Fruit fly (Drosophila melanogaster) whole organism, embryonic: ENCODE data around the gene Nf-YA.

Experiments
- Ada2b ChIP-seq: fragments of 200-800 bp; sonication (Bioruptor generic); IDR thresholded peaks from 2 replicates; pipeline ENCODE4 v1.3.6; 2022; ENCODE audit warnings: missing biosample characterization, missing genetic modification characterization
- C15 ChIP-seq: fragments of 200-800 bp; sonication (Bioruptor generic); IDR thresholded peaks from 3 replicates; pipeline ENCODE4 v1.3.6; 2022; ENCODE audit warnings: missing biosample characterization, missing genetic modification characterization
- CG10267 ChIP-seq: fragments of 200-800 bp; sonication (Bioruptor generic); optimal IDR thresholded peaks from 2 replicates; lab custom pipeline; 2018; ENCODE audit warnings: missing biosample characterization, mild to moderate bottlenecking, missing genetic modification characterization, moderate library complexity
- CG10462 ChIP-seq: fragments of 200-800 bp; sonication (Bioruptor generic); optimal IDR thresholded peaks from 2 replicates; lab custom pipeline; 2016; ENCODE audit warnings: missing biosample characterization, missing genetic modification characterization
- CG11093 ChIP-seq: fragments of 200-800 bp; sonication (Bioruptor generic); IDR thresholded peaks from 3 replicates; pipeline ENCODE4 v1.3.6; 2022; ENCODE audit warnings: missing biosample characterization, missing genetic modification characterization
- CG11247 ChIP-seq: fragments of 200-800 bp; sonication (Bioruptor generic); IDR thresholded peaks from 2 replicates; pipeline ENCODE4 v1.3.6; 2022; ENCODE audit warnings: missing biosample characterization, missing genetic modification characterization
- CG11696 ChIP-seq: fragments of 200-800 bp; sonication (Bioruptor generic); IDR thresholded peaks from 2 replicates; pipeline ENCODE4 v1.3.6; 2022; ENCODE audit warnings: missing biosample characterization, missing genetic modification characterization
- CG12104 ChIP-seq: fragments of 200-800 bp; sonication (Bioruptor generic); optimal IDR thresholded peaks from 3 replicates; lab custom pipeline; 2016; ENCODE audit warnings: missing biosample characterization, missing genetic modification characterization
- CG12219 ChIP-seq: fragments of 200-800 bp; sonication (Bioruptor generic); optimal IDR thresholded peaks from 3 replicates; lab custom pipeline; 2018; ENCODE audit warnings: missing biosample characterization, mild to moderate bottlenecking, missing genetic modification characterization
- CG12299 ChIP-seq: fragments of 200-800 bp; sonication (Bioruptor generic); optimal IDR thresholded peaks from 2 replicates; lab custom pipeline; 2018; ENCODE audit warnings: missing biosample characterization, mild to moderate bottlenecking, missing genetic modification characterization
- CG13287 ChIP-seq: fragments of 200-800 bp; sonication (Bioruptor generic); IDR thresholded peaks from 2 replicates; pipeline ENCODE4 v1.3.6; 2022; ENCODE audit warnings: missing biosample characterization, missing genetic modification characterization; ENCODE audit not compliant: partially characterized antibody
- CG17385 ChIP-seq: fragments of 200-800 bp; sonication (Bioruptor generic); optimal IDR thresholded peaks from 3 replicates; lab custom pipeline; 2018; ENCODE audit warnings: missing biosample characterization, mild to moderate bottlenecking, missing genetic modification characterization
- CG17802 ChIP-seq: fragments of 200-800 bp; sonication (Bioruptor generic); optimal IDR thresholded peaks from 2 replicates; lab custom pipeline; 2018; ENCODE audit warnings: missing biosample characterization, mild to moderate bottlenecking, missing genetic modification characterization, moderate library complexity
- CG1792 ChIP-seq: fragments of 200-800 bp; sonication (Bioruptor generic); optimal IDR thresholded peaks from 2 replicates; lab custom pipeline; 2016; ENCODE audit warnings: missing biosample characterization, missing genetic modification characterization
- CG18262 ChIP-seq: fragments of 200-800 bp; optimal IDR thresholded peaks from 3 replicates; lab custom pipeline; 2019; ENCODE audit warnings: missing biosample characterization, mild to moderate bottlenecking, missing genetic modification characterization, moderate library complexity
- CG1832 ChIP-seq: fragments of 200-800 bp; sonication (Bioruptor generic); optimal IDR thresholded peaks from 2 replicates; lab custom pipeline; 2017; ENCODE audit warnings: missing biosample characterization, mild to moderate bottlenecking, missing genetic modification characterization, inconsistent platforms
- CG18619 ChIP-seq: fragments of 200-800 bp; sonication (Bioruptor generic); optimal IDR thresholded peaks from 3 replicates; lab custom pipeline; 2017; ENCODE audit warnings: missing biosample characterization, mild to moderate bottlenecking, missing genetic modification characterization
- CG31365 ChIP-seq: fragments of 200-800 bp; sonication (Bioruptor generic); optimal IDR thresholded peaks from 2 replicates; lab custom pipeline; 2018; ENCODE audit warnings: missing biosample characterization, mild to moderate bottlenecking, missing genetic modification characterization
- CG31441 ChIP-seq: fragments of 200-800 bp; sonication (Bioruptor generic); IDR thresholded peaks from 2 replicates; pipeline ENCODE4 v1.3.6; 2022; ENCODE audit warnings: missing biosample characterization, missing genetic modification characterization
- CG33557 ChIP-seq: fragments of 200-800 bp; sonication (Bioruptor generic); optimal IDR thresholded peaks from 2 replicates; lab custom pipeline; 2019; ENCODE audit warnings: missing biosample characterization, mild to moderate bottlenecking, missing genetic modification characterization, moderate library complexity
- CG42726 ChIP-seq: fragments of 200-800 bp; sonication (Bioruptor generic); IDR thresholded peaks from 2 replicates; pipeline ENCODE4 v1.3.6; 2022; ENCODE audit warnings: missing biosample characterization, missing genetic modification characterization; ENCODE audit not compliant: partially characterized antibody
- CG6272 ChIP-seq: fragments of 200-800 bp; sonication (Bioruptor generic); IDR thresholded peaks from 2 replicates; pipeline ENCODE4 v1.3.6; 2022; ENCODE audit warnings: missing biosample characterization, missing genetic modification characterization
- CG7928 ChIP-seq: fragments of 200-800 bp; sonication (Bioruptor generic); optimal IDR thresholded peaks from 2 replicates; lab custom pipeline; 2017; ENCODE audit warnings: missing biosample characterization, mild to moderate bottlenecking, missing genetic modification characterization
- CG9876 ChIP-seq: fragments of 200-800 bp; sonication (Bioruptor generic); optimal IDR thresholded peaks from 2 replicates; lab custom pipeline; 2016; ENCODE audit warnings: missing biosample characterization, missing genetic modification characterization
- Doc2 ChIP-seq: fragments of 200-800 bp; sonication (Bioruptor generic); IDR thresholded peaks from 2 replicates; pipeline ENCODE4 v1.3.6; 2022; ENCODE audit warnings: missing biosample characterization, missing genetic modification characterization
- H2.0 ChIP-seq: fragments of 200-800 bp; sonication (Bioruptor generic); IDR thresholded peaks from 2 replicates; pipeline ENCODE4 v1.3.6; 2022; ENCODE audit warnings: missing biosample characterization, missing genetic modification characterization
- HLH3B ChIP-seq: fragments of 200-800 bp; sonication (Bioruptor generic); IDR thresholded peaks from 2 replicates; pipeline ENCODE4 v1.3.6; 2022; ENCODE audit warnings: missing biosample characterization, missing genetic modification characterization
- Hand ChIP-seq: fragments of 200-800 bp; sonication (Bioruptor generic); optimal IDR thresholded peaks from 2 replicates; lab custom pipeline; 2017; ENCODE audit warnings: mild to moderate bottlenecking, missing biosample characterization, missing genetic modification reagents, missing genetic modification characterization
- HmgD ChIP-seq: fragments of 200-800 bp; sonication (Bioruptor generic); optimal IDR thresholded peaks from 3 replicates; lab custom pipeline; 2016; ENCODE audit warnings: missing biosample characterization, missing genetic modification characterization
- Kr ChIP-seq: fragments of 200-800 bp; sonication (Bioruptor generic); optimal IDR thresholded peaks from 2 replicates; lab custom pipeline; 2017; ENCODE audit warnings: missing biosample characterization, mild to moderate bottlenecking, missing genetic modification characterization
- Lpt ChIP-seq: fragments of >200 bp; optimal IDR thresholded peaks from 2 replicates; lab custom pipeline; 2018; ENCODE audit warnings: missing biosample characterization, missing genetic modification characterization
- MESR4 ChIP-seq: fragments of 200-800 bp; sonication (Bioruptor generic); optimal IDR thresholded peaks from 2 replicates; lab custom pipeline; 2018; ENCODE audit warnings: missing biosample characterization, mild to moderate bottlenecking, missing genetic modification characterization, moderate library complexity
- Oli ChIP-seq: fragments of 200-800 bp; sonication (Bioruptor generic); optimal IDR thresholded peaks from 2 replicates; lab custom pipeline; 2018; ENCODE audit warnings: missing biosample characterization, mild to moderate bottlenecking, missing genetic modification characterization, moderate library complexity
- Trl ChIP-seq, 3 experiments: fragments of >200 bp in 2 of 3; fragments of 200-800 bp in 1 of 3; sonication (Bioruptor generic) in 1 of 3; optimal IDR thresholded peaks; 2 replicates in 1 of 3; 3 replicates in 2 of 3; lab custom pipeline; 2016 to 2017; ENCODE audit warnings: missing biosample characterization in 1 of 3, missing genetic modification characterization in 1 of 3
- chm ChIP-seq: fragments of 200-800 bp; sonication (Bioruptor generic); IDR thresholded peaks from 2 replicates; pipeline ENCODE4 v1.3.6; 2022; ENCODE audit warnings: missing biosample characterization, missing genetic modification characterization
- chn ChIP-seq: fragments of 200-800 bp; sonication (Bioruptor generic); optimal IDR thresholded peaks from 2 replicates; lab custom pipeline; 2016; ENCODE audit warnings: missing biosample characterization, missing genetic modification characterization
- ci ChIP-seq: fragments of 200-800 bp; sonication (Bioruptor generic); IDR thresholded peaks from 3 replicates; pipeline ENCODE4 v1.3.6; 2022; ENCODE audit warnings: missing biosample characterization, missing genetic modification characterization
- crp ChIP-seq, 2 experiments: fragments of 200-800 bp; sonication (Bioruptor generic); optimal IDR thresholded peaks; 2 replicates in 1 of 2; 3 replicates in 1 of 2; lab custom pipeline; 2017; ENCODE audit warnings: missing biosample characterization in 2 of 2, missing genetic modification characterization in 2 of 2, mild to moderate bottlenecking in 1 of 2, moderate library complexity in 1 of 2
- ems ChIP-seq: fragments of 200-800 bp; sonication (Bioruptor generic); optimal IDR thresholded peaks from 3 replicates; lab custom pipeline; 2016; ENCODE audit warnings: missing biosample characterization, missing genetic modification characterization
- grau ChIP-seq: fragments of 200-800 bp; optimal IDR thresholded peaks from 3 replicates; lab custom pipeline; 2019; ENCODE audit warnings: missing biosample characterization, mild to moderate bottlenecking, missing genetic modification characterization, moderate library complexity
- hkb ChIP-seq, 2 experiments: fragments of 200-800 bp in 1 of 2; fragments of >200 bp in 1 of 2; sonication (Bioruptor generic) in 1 of 2; IDR thresholded peaks in 1 of 2; optimal IDR thresholded peaks in 1 of 2; 2 replicates each; pipeline versions ENCODE4 v1.3.6 to Lab custom; 2017 to 2022; ENCODE audit warnings: missing biosample characterization in 1 of 2, missing genetic modification characterization in 1 of 2
- ind ChIP-seq: fragments of 200-800 bp; sonication (Bioruptor generic); optimal IDR thresholded peaks from 3 replicates; lab custom pipeline; 2016; ENCODE audit warnings: missing biosample characterization, missing genetic modification characterization
- inv ChIP-seq: fragments of 200-800 bp; sonication (Bioruptor generic); IDR thresholded peaks from 2 replicates; pipeline ENCODE4 v1.3.6; 2022; ENCODE audit warnings: missing biosample characterization, missing genetic modification characterization; ENCODE audit not compliant: partially characterized antibody
- run ChIP-seq: fragments of 200-800 bp; sonication (Bioruptor generic); optimal IDR thresholded peaks from 3 replicates; lab custom pipeline; 2018; ENCODE audit warnings: missing biosample characterization, mild to moderate bottlenecking, missing genetic modification characterization
- slbo ChIP-seq: fragments of 200-800 bp; sonication (Bioruptor generic); IDR thresholded peaks from 2 replicates; pipeline ENCODE4 v1.3.6; 2022; ENCODE audit warnings: missing biosample characterization, missing genetic modification characterization
- sna ChIP-seq: fragments of 200-800 bp; sonication (Bioruptor generic); IDR thresholded peaks from 2 replicates; pipeline ENCODE4 v1.3.6; 2022; ENCODE audit warnings: missing biosample characterization, missing genetic modification characterization; ENCODE audit not compliant: partially characterized antibody
- ssp ChIP-seq: fragments of 200-800 bp; sonication (Bioruptor generic); IDR thresholded peaks from 2 replicates; pipeline ENCODE4 v1.3.6; 2022; ENCODE audit warnings: missing biosample characterization, missing genetic modification characterization
- tin ChIP-seq: fragments of 200-800 bp; sonication (Bioruptor generic); optimal IDR thresholded peaks from 3 replicates; lab custom pipeline; 2016; ENCODE audit warnings: missing biosample characterization, missing genetic modification characterization
- wek ChIP-seq: fragments of 200-800 bp; sonication (Bioruptor generic); optimal IDR thresholded peaks from 3 replicates; lab custom pipeline; 2018; ENCODE audit warnings: missing biosample characterization, mild to moderate bottlenecking, missing genetic modification characterization, moderate library complexity
- zfh2 ChIP-seq: fragments of 200-800 bp; sonication (Bioruptor generic); optimal IDR thresholded peaks from 2 replicates; lab custom pipeline; 2016; ENCODE audit warnings: missing biosample characterization, missing genetic modification characterization

The Nf-YA gene

dm6 chr3L:9455819-9456388, 13.8 kb upstream of the Nf-YA start, which contains the start of the genes phol and CG3552 (continued):
- TF ChIP-seq CG13287 (GFP tag; lab: Robert Waterston, UW) (peak; percentile 31; the same call in 1 of the 2 replicates), CG1792 (GFP tag; lab: Kevin White, UChicago) (no peak), chn (GFP tag; lab: Kevin White, UChicago) (no peak), chm (GFP tag; lab: Robert Waterston, UW) (no peak), zfh2 (GFP tag; lab: Kevin White, UChicago) (no peak), hkb (optimal IDR thresholded peaks at IDR 0.05; lab: Kevin White, UChicago) (peak; percentile 3), hkb (GFP tag; IDR thresholded peaks at IDR 0.05; lab: Robert Waterston, UW) (no peak), CG11093 (GFP tag; lab: Robert Waterston, UW) (no peak), crp (GFP tag; optimal IDR thresholded peaks at IDR 0.05; lab: Kevin White, UChicago) (peak in 1 of 2 experiments; percentile 0), Hand (GFP tag; lab: Kevin White, UChicago) (peak; percentile 6), sna (GFP tag; lab: Robert Waterston, UW) (peak; percentile 66; the same call in 1 of the 2 replicates), Trl (optimal IDR thresholded peaks at IDR 0.05; lab: Kevin White, UChicago) (peak in 1 of 2 experiments; percentile 10), Trl (GFP tag; optimal IDR thresholded peaks at IDR 0.05; lab: Kevin White, UChicago) (no peak), CG17802 (tag; lab: Kevin White, UChicago) (no peak), CG6272 (no peak), ems (no peak), run (tag; lab: Kevin White, UChicago) (no peak), ind (no peak), MESR4 (GFP tag; lab: Kevin White, UChicago) (peak; percentile 88), CG18619 (GFP tag; lab: Kevin White, UChicago) (no peak), CG10267 (tag; lab: Kevin White, UChicago) (peak; percentile 48), ssp (GFP tag; lab: Robert Waterston, UW) (no peak), wek (no peak), CG1832 (GFP tag; lab: Kevin White, UChicago) (no peak), slbo (GFP tag; lab: Robert Waterston, UW) (no peak), Kr (GFP tag; lab: Kevin White, UChicago) (no peak), inv (GFP tag; lab: Robert Waterston, UW) (peak; percentile 39), Lpt (GFP tag; lab: Kevin White, UChicago) (no peak), Oli (tag; lab: Kevin White, UChicago) (no peak), HmgD (GFP tag; lab: Kevin White, UChicago) (no peak), CG12104 (GFP tag; lab: Kevin White, UChicago) (no peak), Ada2b (GFP tag; lab: Robert Waterston, UW) (no peak), Doc2 (GFP tag; lab: Robert Waterston, UW) (no peak), CG11247 (no peak), CG12299 (tag; lab: Kevin White, UChicago) (no peak), CG31441 (GFP tag; lab: Robert Waterston, UW) (no peak), CG9876 (no peak), CG42726 (GFP tag; lab: Robert Waterston, UW) (no peak), CG18262 (peak; percentile 13), CG33557 (GFP tag; lab: Kevin White, UChicago) (no peak), CG10462 (no peak), CG11696 (GFP tag; lab: Robert Waterston, UW) (no peak), grau (no peak), CG12219 (no peak), ci (GFP tag; lab: Robert Waterston, UW) (peak; percentile 30; the same call in 1 of the 3 replicates), CG17385 (GFP tag; lab: Kevin White, UChicago) (peak; percentile 29), HLH3B (GFP tag; lab: Robert Waterston, UW) (no peak), CG7928 (peak; percentile 41), H2.0 (GFP tag; lab: Robert Waterston, UW) (no peak), C15 (GFP tag; lab: Robert Waterston, UW) (no peak), CG31365 (tag; lab: Kevin White, UChicago) (no peak), tin (GFP tag; lab: Kevin White, UChicago) (no peak)
